Worm (Caenorhabditis elegans) whole organism, L4 larva: ENCODE measurements around the gene Y77E11A.16.

Experiments used
- F26F4.8 ChIP-seq: fragments of 200-800 bp; sonication (Bioruptor generic); conservative IDR thresholded peaks from 2 replicates; pipeline ENCODE4 v1.3.6; 2022; ENCODE audit warnings: missing genetic modification characterization, missing compliant biosample characterization
- F44E2.7 ChIP-seq: fragments of 200-800 bp; sonication (Bioruptor generic); IDR thresholded peaks from 2 replicates; pipeline ENCODE4 v2.1.2; 2022; ENCODE audit warnings: missing genetic modification characterization, missing compliant biosample characterization
- F49E8.2 ChIP-seq: sonication (generic microtip); optimal IDR thresholded peaks from 2 replicates; lab custom pipeline; 2016; ENCODE audit warnings: missing compliant biosample characterization, mild to moderate bottlenecking, missing genetic modification characterization, borderline replicate concordance
- T26A8.4 ChIP-seq: fragments of 200-800 bp; sonication (Bioruptor generic); IDR thresholded peaks from 2 replicates; pipeline ENCODE4 v1.3.6; 2022; ENCODE audit warnings: missing genetic modification characterization, missing compliant biosample characterization
- Y48G9A.11 ChIP-seq: fragments of 200-800 bp; sonication (Bioruptor generic); IDR thresholded peaks from 2 replicates; pipeline ENCODE4 v1.3.6; 2022; ENCODE audit warnings: missing genetic modification reagents, missing genetic modification characterization, missing compliant biosample characterization
- Y5F2A.4 ChIP-seq: fragments of 200-800 bp; sonication (Bioruptor generic); optimal IDR thresholded peaks from 2 replicates; lab custom pipeline; 2018; ENCODE audit warnings: mild to moderate bottlenecking, missing genetic modification characterization, missing compliant biosample characterization
- ZK337.2 ChIP-seq: fragments of 200-800 bp; sonication (Bioruptor generic); IDR thresholded peaks from 2 replicates; pipeline ENCODE4 v1.3.6; 2022; ENCODE audit warnings: missing genetic modification reagents, missing genetic modification characterization, missing compliant biosample characterization
- aha-1 ChIP-seq: fragments of 150-350 bp; peaks from one replicate; lab custom pipeline; 2014; ENCODE audit warnings: missing biosample characterization, missing genetic modification characterization
- arid-1 ChIP-seq: fragments of 200-800 bp; sonication (Bioruptor generic); conservative IDR thresholded peaks from 2 replicates; pipeline ENCODE4 v1.3.6; 2022; ENCODE audit warnings: missing genetic modification reagents, missing genetic modification characterization, missing compliant biosample characterization
- ceh-28 ChIP-seq: fragments of 150-350 bp; optimal IDR thresholded peaks from 2 replicates; lab custom pipeline; 2014; ENCODE audit warnings: missing biosample characterization, missing genetic modification reagents, missing genetic modification characterization
- ctbp-1 ChIP-seq: fragments of 200-800 bp; sonication (Bioruptor generic); IDR thresholded peaks from 2 replicates; pipeline ENCODE4 v1.3.6; 2022; ENCODE audit warnings: missing genetic modification reagents, missing genetic modification characterization, missing compliant biosample characterization
- daf-16 ChIP-seq, 3 experiments: sonication (generic microtip); optimal IDR thresholded peaks; 2 replicates each; lab custom pipeline; 2016 to 2017; ENCODE audit warnings: missing genetic modification characterization in 3 of 3, missing genetic modification reagents in 3 of 3, mild to moderate bottlenecking in 2 of 3, missing compliant biosample characterization in 2 of 3, missing biosample characterization in 1 of 3, moderate library complexity in 1 of 3
- dmd-6 ChIP-seq: fragments of 200-800 bp; sonication (Bioruptor generic); IDR thresholded peaks from 2 replicates; pipeline ENCODE4 v1.3.6; 2022; ENCODE audit warnings: missing genetic modification reagents, missing genetic modification characterization, missing compliant biosample characterization
- dmd-9 ChIP-seq: fragments of 200-800 bp; sonication (Bioruptor generic); IDR thresholded peaks from 2 replicates; pipeline ENCODE4 v1.3.6; 2022; ENCODE audit warnings: missing genetic modification reagents, missing genetic modification characterization, missing compliant biosample characterization
- dve-1 ChIP-seq: sonication (generic microtip); optimal IDR thresholded peaks from 2 replicates; lab custom pipeline; 2017; ENCODE audit warnings: antibody characterized with exemption, mild to moderate bottlenecking, missing genetic modification characterization, missing compliant biosample characterization; ENCODE audit not compliant: insufficient read depth
- egl-43 ChIP-seq: fragments of 200-800 bp; sonication (Bioruptor generic); IDR thresholded peaks from 2 replicates; pipeline ENCODE4 v1.3.6; 2022; ENCODE audit warnings: missing genetic modification reagents, missing genetic modification characterization, missing compliant biosample characterization
- fkh-10 ChIP-seq: fragments of 150-350 bp; optimal IDR thresholded peaks from 2 replicates; lab custom pipeline; 2014; ENCODE audit warnings: missing biosample characterization, missing genetic modification reagents, missing genetic modification characterization
- hlh-30 ChIP-seq: sonication (generic microtip); optimal IDR thresholded peaks from 2 replicates; lab custom pipeline; 2017; ENCODE audit warnings: antibody characterized with exemption, mild to moderate bottlenecking, missing genetic modification characterization, missing compliant biosample characterization; ENCODE audit not compliant: insufficient read depth
- hmg-1.1 ChIP-seq: fragments of 200-800 bp; sonication (Bioruptor generic); IDR thresholded peaks from 2 replicates; pipeline ENCODE4 v1.3.6; 2022; ENCODE audit warnings: missing genetic modification reagents, missing genetic modification characterization, missing compliant biosample characterization
- jun-1 ChIP-seq: fragments of 150-350 bp; optimal IDR thresholded peaks from 2 replicates; lab custom pipeline; 2014; ENCODE audit warnings: missing biosample characterization, missing genetic modification reagents, missing genetic modification characterization
- lim-7 ChIP-seq: fragments of 200-800 bp; sonication (Bioruptor generic); IDR thresholded peaks from 2 replicates; pipeline ENCODE4 v1.3.6; 2022; ENCODE audit warnings: missing genetic modification characterization, missing compliant biosample characterization
- lin-1 ChIP-seq: fragments of 200-800 bp; sonication (Bioruptor generic); IDR thresholded peaks from 2 replicates; pipeline ENCODE4 v1.3.6; 2022; ENCODE audit warnings: missing genetic modification reagents, missing genetic modification characterization, missing compliant biosample characterization
- lin-15B ChIP-seq: fragments of 150-350 bp; sonication (generic microtip); optimal IDR thresholded peaks from 3 replicates; lab custom pipeline; 2014; ENCODE audit warnings: missing biosample characterization, missing genetic modification characterization
- lin-29 ChIP-seq: fragments of 200-800 bp; sonication (Bioruptor generic); IDR thresholded peaks from 2 replicates; pipeline ENCODE4 v1.3.6; 2022; ENCODE audit warnings: missing genetic modification reagents, missing genetic modification characterization, missing compliant biosample characterization
- lsy-2 ChIP-seq, 2 experiments: fragments of 150-350 bp in 1 of 2; sonication (generic microtip) in 1 of 2; optimal IDR thresholded peaks; 2 replicates each; lab custom pipeline; 2014 to 2017; ENCODE audit warnings: missing biosample characterization in 2 of 2, missing genetic modification characterization in 2 of 2
- mdl-1 ChIP-seq, 2 experiments: fragments of 150-350 bp in 1 of 2; sonication (generic microtip) in 1 of 2; optimal IDR thresholded peaks; 2 replicates each; lab custom pipeline; 2014 to 2017; ENCODE audit warnings: missing biosample characterization in 2 of 2, missing genetic modification characterization in 2 of 2
- mes-2 ChIP-seq: sonication (generic microtip); optimal IDR thresholded peaks from 2 replicates; lab custom pipeline; 2016; ENCODE audit warnings: missing genotype, mild to moderate bottlenecking, missing genetic modification characterization, missing compliant biosample characterization; ENCODE audit not compliant: poor library complexity, severe bottlenecking
- mxl-3 ChIP-seq: fragments of 200-800 bp; sonication (Bioruptor generic); optimal IDR thresholded peaks from 2 replicates; lab custom pipeline; 2018; ENCODE audit warnings: mild to moderate bottlenecking, missing genetic modification characterization, missing compliant biosample characterization
- nhr-28 ChIP-seq: fragments of 150-350 bp; optimal IDR thresholded peaks from 2 replicates; lab custom pipeline; 2014; ENCODE audit warnings: missing biosample characterization, missing genetic modification characterization
- nhr-42 ChIP-seq: fragments of 200-800 bp; sonication (Bioruptor generic); IDR thresholded peaks from 2 replicates; pipeline ENCODE4 v1.3.6; 2022; ENCODE audit warnings: missing genetic modification characterization, missing compliant biosample characterization
- nhr-76 ChIP-seq: fragments of 150-350 bp; optimal IDR thresholded peaks from 2 replicates; lab custom pipeline; 2014; ENCODE audit warnings: missing biosample characterization, missing genetic modification characterization
- pha-4 ChIP-seq, 2 experiments: fragments of 150-350 bp in 1 of 2; fragments of 200-800 bp in 1 of 2; sonication (Bioruptor generic) in 1 of 2; IDR thresholded peaks in 1 of 2; optimal IDR thresholded peaks in 1 of 2; 2 replicates each; pipeline versions ENCODE4 v1.3.6 to Lab custom; 2014 to 2022; ENCODE audit warnings: missing genetic modification characterization in 2 of 2, missing genetic modification reagents in 2 of 2, missing biosample characterization in 1 of 2, missing compliant biosample characterization in 1 of 2
- php-3 ChIP-seq: fragments of 200-800 bp; sonication (Bioruptor generic); IDR thresholded peaks from 2 replicates; pipeline ENCODE4 v1.3.6; 2022; ENCODE audit warnings: missing genetic modification reagents, missing genetic modification characterization, missing compliant biosample characterization
- pqm-1 ChIP-seq: sonication (generic microtip); optimal IDR thresholded peaks from 2 replicates; lab custom pipeline; 2017; ENCODE audit warnings: missing biosample characterization, missing genetic modification characterization
- rbr-2 ChIP-seq: sonication (generic microtip); optimal IDR thresholded peaks from 2 replicates; lab custom pipeline; 2016; ENCODE audit warnings: missing genotype, missing genetic modification characterization, missing compliant biosample characterization
- tag-97 ChIP-seq: fragments of 200-800 bp; sonication (Bioruptor generic); IDR thresholded peaks from 2 replicates; pipeline ENCODE4 v1.3.6; 2022; ENCODE audit warnings: missing genetic modification characterization, missing compliant biosample characterization
- tra-1 ChIP-seq: fragments of 200-800 bp; sonication (Bioruptor generic); IDR thresholded peaks from 2 replicates; pipeline ENCODE4 v1.3.6; 2022; ENCODE audit warnings: missing genetic modification reagents, missing genetic modification characterization, missing compliant biosample characterization
- unc-62 ChIP-seq, 3 experiments: fragments of 150-350 bp in 1 of 3; sonication (generic microtip); optimal IDR thresholded peaks in 2 of 3; peaks in 1 of 3; 1 replicate in 1 of 3; 2 replicates in 2 of 3; lab custom pipeline; 2014 to 2017; ENCODE audit warnings: missing biosample characterization in 3 of 3, missing genetic modification characterization in 3 of 3, missing genetic modification reagents in 3 of 3, missing genotype in 1 of 3
- vab-7 ChIP-seq: fragments of 200-800 bp; sonication (Bioruptor generic); IDR thresholded peaks from 2 replicates; pipeline ENCODE4 v1.3.6; 2022; ENCODE audit warnings: missing genetic modification reagents, missing genetic modification characterization, missing compliant biosample characterization
- zip-11 ChIP-seq: fragments of 200-800 bp; sonication (Bioruptor generic); IDR thresholded peaks from 2 replicates; pipeline ENCODE4 v1.3.6; 2022; ENCODE audit warnings: missing genetic modification characterization, missing compliant biosample characterization
- ztf-7 ChIP-seq: fragments of 150-350 bp; optimal IDR thresholded peaks from 2 replicates; lab custom pipeline; 2014; ENCODE audit warnings: missing biosample characterization, missing genetic modification characterization

The Y77E11A.16 gene

DNA sequence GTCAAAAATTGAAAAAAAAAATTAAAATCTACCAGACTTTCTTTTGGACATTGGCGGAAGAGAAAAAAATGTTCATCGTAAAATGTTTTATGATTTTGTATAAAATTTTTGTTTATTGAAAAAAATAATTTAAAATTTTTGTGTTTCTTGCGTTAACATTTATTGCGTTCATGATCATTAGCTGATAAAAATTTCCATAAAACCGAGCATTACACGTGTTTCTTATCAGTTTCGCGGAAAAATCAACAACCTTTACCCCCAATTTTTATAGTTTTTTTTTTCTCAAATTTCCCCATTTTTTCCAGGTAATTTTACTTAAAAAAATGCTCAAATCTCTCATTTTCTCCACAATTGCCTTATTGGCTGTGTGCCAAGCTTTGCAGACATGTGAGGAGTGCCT lies 25.0 kb downstream of the Y77E11A.16 start, which contains the start of gene txt-4:
Gene txt-4, plus strand, starts transcription at position 324 of the 400 bp plus-strand sequence.
- TF ChIP-seq egl-43 (GFP tag; lab: Robert Waterston, UW), result no peak
- no peak for TF ChIP-seq arid-1 (GFP tag; lab: Robert Waterston, UW)
- TF ChIP-seq dve-1, result peak; percentile 23
- TF ChIP-seq F26F4.8 (GFP tag; lab: Robert Waterston, UW), result no peak
- TF ChIP-seq fkh-10 (GFP tag; lab: Kevin White, UChicago), result no peak
- TF ChIP-seq daf-16 (GFP tag; optimal IDR thresholded peaks at IDR 0.05; lab: Kevin White, UChicago), result no peak
- TF ChIP-seq daf-16 (tag; optimal IDR thresholded peaks at IDR 0.05; lab: Kevin White, UChicago), result peak; percentile 61
- TF ChIP-seq mdl-1 (tag; optimal IDR thresholded peaks at IDR 0.05; lab: Kevin White, UChicago), result no peak
- TF ChIP-seq pqm-1 (tag; lab: Kevin White, UChicago), result peak; percentile 22
- no peak for TF ChIP-seq F44E2.7 (GFP tag; lab: Robert Waterston, UW)
- TF ChIP-seq zip-11 (GFP tag; lab: Robert Waterston, UW), result no peak
- peak; percentile 35 for TF ChIP-seq nhr-28
- TF ChIP-seq jun-1, result no peak
- peak; percentile 62 for TF ChIP-seq dmd-6 (GFP tag; lab: Robert Waterston, UW)
- peak in 1 of 2 experiments; percentile 11 for TF ChIP-seq lsy-2 (tag; optimal IDR thresholded peaks at IDR 0.05; lab: Kevin White, UChicago)
- no peak for TF ChIP-seq lin-15B
- TF ChIP-seq php-3 (GFP tag; lab: Robert Waterston, UW), result peak; percentile 77

- TF ChIP-seq ctbp-1 (no peak), aha-1 (tag; lab: Kevin White, UChicago) (peak; percentile 54)
Measured at ce11 chrIV:1512944-1513343, 27.7 kb downstream of the Y77E11A.16 start.

ce11 chrIV:1514415-1514814 lies 29.2 kb downstream of the Y77E11A.16 start:
- TF ChIP-seq hmg-1.1 (GFP tag; lab: Robert Waterston, UW) (peak; percentile 37; the same call in 1 of the 2 replicates), tag-97 (GFP tag; lab: Robert Waterston, UW) (no peak), ceh-28 (tag; lab: Kevin White, UChicago) (no peak), mes-2 (tag; lab: Kevin White, UChicago) (peak; percentile 24), F44E2.7 (GFP tag; lab: Robert Waterston, UW) (0 out of 2 replicates have a peak, but pooled peaks have one; percentile 44), pha-4 (GFP tag; IDR thresholded peaks at IDR 0.05; lab: Robert Waterston, UW) (peak; percentile 50), pha-4 (tag; optimal IDR thresholded peaks at IDR 0.05; lab: Kevin White, UChicago) (no peak), ztf-7 (tag; lab: Kevin White, UChicago) (no peak), arid-1 (GFP tag; lab: Robert Waterston, UW) (peak; percentile 52; the same call in 1 of the 2 replicates), F49E8.2 (tag; lab: Kevin White, UChicago) (peak; percentile 23), tra-1 (GFP tag; lab: Robert Waterston, UW) (no peak), lin-29 (GFP tag; lab: Robert Waterston, UW) (no peak), dmd-9 (GFP tag; lab: Robert Waterston, UW) (no peak), ctbp-1 (0 out of 2 replicates have a peak, but pooled peaks have one; percentile 9), vab-7 (GFP tag; lab: Robert Waterston, UW) (peak; percentile 73), rbr-2 (peak; percentile 4), Y5F2A.4 (GFP tag; lab: Kevin White, UChicago) (no peak), mxl-3 (GFP tag; lab: Kevin White, UChicago) (no peak), lim-7 (GFP tag; lab: Robert Waterston, UW) (peak; percentile 55; the same call in 1 of the 2 replicates), unc-62 (GFP tag; optimal IDR thresholded peaks at IDR 0.05 in 1 of 2; lab: Kevin White, UChicago) (peak in 1 of 2 experiments; percentile 12), unc-62 (tag; optimal IDR thresholded peaks at IDR 0.05; lab: Kevin White, UChicago) (no peak), F26F4.8 (GFP tag; lab: Robert Waterston, UW) (0 out of 2 replicates have a peak, but pooled peaks have one; percentile 47), nhr-42 (GFP tag; lab: Robert Waterston, UW) (0 out of 2 replicates have a peak, but pooled peaks have one; percentile 8), lin-1 (no peak), egl-43 (GFP tag; lab: Robert Waterston, UW) (peak; percentile 72; the same call in 1 of the 2 replicates), hlh-30 (tag; lab: Kevin White, UChicago) (peak; percentile 66), daf-16 (GFP tag; optimal IDR thresholded peaks at IDR 0.05; lab: Kevin White, UChicago) (peak in 1 of 2 experiments; percentile 28), daf-16 (tag; optimal IDR thresholded peaks at IDR 0.05; lab: Kevin White, UChicago) (peak; percentile 16), aha-1 (tag; lab: Kevin White, UChicago) (no peak), Y48G9A.11 (0 out of 2 replicates have a peak, but pooled peaks have one; percentile 43), T26A8.4 (GFP tag; lab: Robert Waterston, UW) (no peak), nhr-76 (no peak), ZK337.2 (no peak)
